Fruit fly (Drosophila melanogaster): ENCODE data around the gene pav.

The pav gene

dm6 chr3L:4254301-4254834 is 11.8 kb downstream of the pav start, which contains the start of the genes ago and CG1265:
Gene ago, minus strand, starts transcription at chr3L:4254306.
Gene CG1265, plus strand, starts transcription at chr3L:4254776.
- TF ChIP-seq CG10669 (GFP tag; optimal IDR thresholded peaks at IDR 0.05) (no peak), CG6808 (GFP tag; optimal IDR thresholded peaks at IDR 0.05) (peak; percentile 1), Hr4 (GFP tag; optimal IDR thresholded peaks at IDR 0.05) (peak; percentile 41), CG8319 (GFP tag; optimal IDR thresholded peaks at IDR 0.05) (no peak), CG9139 (GFP tag; optimal IDR thresholded peaks at IDR 0.05) (no peak), Blimp-1 (GFP tag; optimal IDR thresholded peaks at IDR 0.05) (no peak), Smox (GFP tag; optimal IDR thresholded peaks at IDR 0.05) (no peak), CG11762 (GFP tag; optimal IDR thresholded peaks at IDR 0.05; ENCODE audit: insufficient read depth) (peak; percentile 0), CG7368 (GFP tag; optimal IDR thresholded peaks at IDR 0.05) (no peak), eg (GFP tag; IDR thresholded peaks at IDR 0.05) (no peak), Eip78C (GFP tag) (peak; percentile 63), CG34406 (GFP tag; optimal IDR thresholded peaks at IDR 0.05) (peak; percentile 40), spab (GFP tag; optimal IDR thresholded peaks at IDR 0.05) (no peak), CG16779 (tag; optimal IDR thresholded peaks at IDR 0.05) (no peak), CG3919 (GFP tag; optimal IDR thresholded peaks at IDR 0.05) (no peak), CG32006 (GFP tag; optimal IDR thresholded peaks at IDR 0.05) (peak; percentile 48), net (GFP tag; optimal IDR thresholded peaks at IDR 0.05) (no peak), fd85E (GFP tag; optimal IDR thresholded peaks at IDR 0.05) (no peak), Ets21C (GFP tag; optimal IDR thresholded peaks at IDR 0.05) (no peak), CG3032 (tag; optimal IDR thresholded peaks at IDR 0.05) (peak; percentile 67), CG10631 (GFP tag; optimal IDR thresholded peaks at IDR 0.05) (peak; percentile 61), Sox102F (GFP tag; optimal IDR thresholded peaks at IDR 0.05) (no peak), CG11902 (GFP tag; optimal IDR thresholded peaks at IDR 0.05) (peak; percentile 4), OdsH (GFP tag; optimal IDR thresholded peaks at IDR 0.05) (peak; percentile 31), dsx (GFP tag; optimal IDR thresholded peaks at IDR 0.05; ENCODE audit: poor library complexity, severe bottlenecking) (no peak), ss (GFP tag; optimal IDR thresholded peaks at IDR 0.05) (peak in 1 of 2 experiments; percentile 10), fd59A (GFP tag; optimal IDR thresholded peaks at IDR 0.05) (no peak), fkh (GFP tag; optimal IDR thresholded peaks at IDR 0.05) (peak; percentile 21), achi (GFP tag; optimal IDR thresholded peaks at IDR 0.05) (peak; percentile 39), CG31627 (GFP tag; optimal IDR thresholded peaks at IDR 0.05) (peak; percentile 37), Hr38 (GFP tag; optimal IDR thresholded peaks at IDR 0.05) (no peak), CG8119 (GFP tag; IDR thresholded peaks at IDR 0.05) (no peak), CG11294 (GFP tag; IDR thresholded peaks at IDR 0.05) (no peak), CG8632 (GFP tag; optimal IDR thresholded peaks at IDR 0.05) (peak; percentile 51), CG6163 (GFP tag; IDR thresholded peaks at IDR 0.05) (no peak), salr (GFP tag; optimal IDR thresholded peaks at IDR 0.05) (peak in 1 of 2 experiments; percentile 36), Gug (GFP tag; IDR thresholded peaks at IDR 0.05) (no peak), acj6 (GFP tag; optimal IDR thresholded peaks at IDR 0.05) (peak; percentile 42), Met (GFP tag; optimal IDR thresholded peaks at IDR 0.05) (peak; percentile 20), Eip75B (GFP tag; optimal IDR thresholded peaks at IDR 0.05) (peak; percentile 23), Sox14 (GFP tag; optimal IDR thresholded peaks at IDR 0.05) (no peak), vri (GFP tag; optimal IDR thresholded peaks at IDR 0.05) (no peak), lz (GFP tag; optimal IDR thresholded peaks at IDR 0.05) (peak; percentile 51), Ets96B (tag; optimal IDR thresholded peaks at IDR 0.05) (peak; percentile 28), Sox15 (GFP tag; optimal IDR thresholded peaks at IDR 0.05) (no peak), dac (GFP tag; optimal IDR thresholded peaks at IDR 0.05) (no peak), topi (GFP tag; optimal IDR thresholded peaks at IDR 0.05) (no peak), CG6854 (GFP tag; optimal IDR thresholded peaks at IDR 0.05) (no peak), pdm3 (GFP tag; optimal IDR thresholded peaks at IDR 0.05) (peak; percentile 21), Eip93F (GFP tag; optimal IDR thresholded peaks at IDR 0.05) (no peak), CG1621 (tag; optimal IDR thresholded peaks at IDR 0.05) (no peak), Hr39 (GFP tag; optimal IDR thresholded peaks at IDR 0.05) (peak; percentile 31)

Data from whole organism, prepupa.